Fruit fly (Drosophila melanogaster) whole organism, embryonic: Measurements from ENCODE around the gene COX5B.

Experiments
- Antp ChIP-seq: fragments of 200-800 bp; sonication (Bioruptor generic); optimal IDR thresholded peaks from 3 replicates; lab custom pipeline; 2016; ENCODE audit warnings: missing biosample characterization, missing genetic modification characterization
- CG10267 ChIP-seq: fragments of 200-800 bp; sonication (Bioruptor generic); optimal IDR thresholded peaks from 2 replicates; lab custom pipeline; 2018; ENCODE audit warnings: missing biosample characterization, mild to moderate bottlenecking, missing genetic modification characterization, moderate library complexity
- CG10543 ChIP-seq: fragments of 200-800 bp; sonication (Bioruptor generic); optimal IDR thresholded peaks from 3 replicates; lab custom pipeline; 2017; ENCODE audit warnings: missing biosample characterization, mild to moderate bottlenecking, missing genetic modification characterization, moderate library complexity
- CG11456 ChIP-seq: fragments of 200-800 bp; sonication (Bioruptor generic); IDR thresholded peaks from 3 replicates; pipeline ENCODE4 v1.3.6; 2022; ENCODE audit warnings: missing biosample characterization, missing genetic modification characterization
- CG11504 ChIP-seq: fragments of 200-800 bp; sonication (Bioruptor generic); optimal IDR thresholded peaks from 3 replicates; lab custom pipeline; 2019; ENCODE audit warnings: missing biosample characterization, mild to moderate bottlenecking, missing genetic modification characterization, moderate library complexity
- CG1233 ChIP-seq: fragments of 200-800 bp; sonication (Bioruptor generic); optimal IDR thresholded peaks from 4 replicates; lab custom pipeline; 2018; ENCODE audit warnings: missing biosample characterization, mild to moderate bottlenecking, missing genetic modification characterization
- CG16815 ChIP-seq: fragments of 200-800 bp; sonication (Bioruptor generic); optimal IDR thresholded peaks from 3 replicates; lab custom pipeline; 2017; ENCODE audit warnings: missing biosample characterization, mild to moderate bottlenecking, missing genetic modification characterization
- CG2712 ChIP-seq: fragments of 200-800 bp; optimal IDR thresholded peaks from 3 replicates; lab custom pipeline; 2019; ENCODE audit warnings: missing biosample characterization, mild to moderate bottlenecking, missing genetic modification characterization, moderate library complexity
- CG31441 ChIP-seq: fragments of 200-800 bp; sonication (Bioruptor generic); IDR thresholded peaks from 2 replicates; pipeline ENCODE4 v1.3.6; 2022; ENCODE audit warnings: missing biosample characterization, missing genetic modification characterization
- CG3163 ChIP-seq: fragments of 200-800 bp; sonication (Bioruptor generic); optimal IDR thresholded peaks from 3 replicates; lab custom pipeline; 2016; ENCODE audit warnings: missing biosample characterization, missing genetic modification characterization
- CG34224 ChIP-seq: fragments of 200-800 bp; sonication (Bioruptor generic); IDR thresholded peaks from 3 replicates; pipeline ENCODE4 v1.3.6; 2022; ENCODE audit warnings: missing biosample characterization, missing genetic modification characterization; ENCODE audit not compliant: partially characterized antibody
- CG3838 ChIP-seq: fragments of 200-800 bp; sonication (Bioruptor generic); optimal IDR thresholded peaks from 3 replicates; lab custom pipeline; 2016; ENCODE audit warnings: missing biosample characterization, missing genetic modification characterization
- CG6683 ChIP-seq: fragments of 200-800 bp; sonication (Bioruptor generic); optimal IDR thresholded peaks from 2 replicates; lab custom pipeline; 2017; ENCODE audit warnings: missing biosample characterization, mild to moderate bottlenecking, missing genetic modification characterization, missing genetic modification reagents
- CG8765 ChIP-seq: fragments of 200-800 bp; sonication (Bioruptor generic); IDR thresholded peaks from 2 replicates; pipeline ENCODE4 v1.3.6; 2022; ENCODE audit warnings: missing biosample characterization, missing genetic modification characterization
- D19A ChIP-seq: fragments of 200-800 bp; optimal IDR thresholded peaks from 3 replicates; lab custom pipeline; 2019; ENCODE audit warnings: missing biosample characterization, mild to moderate bottlenecking, missing genetic modification characterization, moderate library complexity
- Dek ChIP-seq: fragments of 200-800 bp; sonication (Bioruptor generic); optimal IDR thresholded peaks from 3 replicates; lab custom pipeline; 2019; ENCODE audit warnings: missing biosample characterization, mild to moderate bottlenecking, missing genetic modification characterization, moderate library complexity
- Dref ChIP-seq: fragments of 200-800 bp; sonication (Bioruptor generic); IDR thresholded peaks from 2 replicates; pipeline ENCODE4 v1.3.6; 2022; ENCODE audit warnings: missing biosample characterization, missing genetic modification characterization
- Drgx ChIP-seq: fragments of 200-800 bp; sonication (Bioruptor generic); IDR thresholded peaks from 2 replicates; pipeline ENCODE4 v1.3.6; 2022; ENCODE audit warnings: missing biosample characterization, missing genetic modification characterization
- E2f2 ChIP-seq: fragments of 200-800 bp; sonication (Bioruptor generic); IDR thresholded peaks from 2 replicates; pipeline ENCODE4 v1.3.6; 2022; ENCODE audit warnings: missing biosample characterization, missing genetic modification characterization
- ERR ChIP-seq: fragments of 200-800 bp; sonication (Bioruptor generic); optimal IDR thresholded peaks from 2 replicates; lab custom pipeline; 2016; ENCODE audit warnings: missing biosample characterization, missing genetic modification characterization
- Eip74EF ChIP-seq, 2 experiments: fragments of 200-800 bp in 1 of 2; fragments of >200 bp in 1 of 2; sonication (Bioruptor generic) in 1 of 2; optimal IDR thresholded peaks; 2 replicates each; lab custom pipeline; 2017 to 2019; ENCODE audit warnings: missing biosample characterization in 2 of 2, missing genetic modification characterization in 2 of 2, mild to moderate bottlenecking in 1 of 2, moderate library complexity in 1 of 2
- H15 ChIP-seq: fragments of 200-800 bp; sonication (Bioruptor generic); IDR thresholded peaks from 3 replicates; pipeline ENCODE4 v1.3.6; 2022; ENCODE audit warnings: missing biosample characterization, missing genetic modification characterization
- Hey ChIP-seq: fragments of 200-800 bp; sonication (Bioruptor generic); optimal IDR thresholded peaks from 3 replicates; lab custom pipeline; 2018; ENCODE audit warnings: missing biosample characterization, mild to moderate bottlenecking, missing genetic modification characterization
- Hmx ChIP-seq: fragments of 200-800 bp; sonication (Bioruptor generic); optimal IDR thresholded peaks from 2 replicates; lab custom pipeline; 2016; ENCODE audit warnings: missing biosample characterization, missing genetic modification characterization
- Hsf ChIP-seq: fragments of 200-800 bp; sonication (Bioruptor generic); optimal IDR thresholded peaks from 3 replicates; lab custom pipeline; 2016; ENCODE audit warnings: missing biosample characterization, missing genetic modification characterization
- Meics ChIP-seq: fragments of 200-800 bp; sonication (Bioruptor generic); optimal IDR thresholded peaks from 2 replicates; lab custom pipeline; 2017; ENCODE audit warnings: missing biosample characterization, mild to moderate bottlenecking, missing genetic modification characterization
- NfI ChIP-seq: fragments of 200-800 bp; sonication (Bioruptor generic); optimal IDR thresholded peaks from 3 replicates; lab custom pipeline; 2018; ENCODE audit warnings: missing biosample characterization, mild to moderate bottlenecking, missing genetic modification characterization, moderate library complexity
- Optix ChIP-seq: fragments of 200-800 bp; sonication (Bioruptor generic); IDR thresholded peaks from 3 replicates; pipeline ENCODE4 v1.3.6; 2022; ENCODE audit warnings: missing biosample characterization, missing genetic modification characterization
- Ravus ChIP-seq: fragments of 200-800 bp; sonication (Bioruptor generic); IDR thresholded peaks from 2 replicates; pipeline ENCODE4 v1.3.6; 2022; ENCODE audit warnings: missing biosample characterization, missing genetic modification characterization
- az2 ChIP-seq: fragments of 200-800 bp; sonication (Bioruptor generic); optimal IDR thresholded peaks from 3 replicates; lab custom pipeline; 2016; ENCODE audit warnings: missing biosample characterization, missing genetic modification characterization
- bsh ChIP-seq, 2 experiments: fragments of 200-800 bp; sonication (Bioruptor generic); optimal IDR thresholded peaks; 2 replicates each; lab custom pipeline; 2017 to 2018; ENCODE audit warnings: mild to moderate bottlenecking in 2 of 2, missing biosample characterization in 2 of 2, missing genetic modification characterization in 2 of 2, moderate library complexity in 1 of 2
- chif ChIP-seq, 2 experiments: fragments of 200-800 bp; sonication (Bioruptor generic); optimal IDR thresholded peaks; 3 replicates each; lab custom pipeline; 2016; ENCODE audit warnings: missing biosample characterization in 2 of 2, missing genetic modification characterization in 2 of 2
- fd96Cb ChIP-seq: fragments of 200-800 bp; sonication (Bioruptor generic); optimal IDR thresholded peaks from 2 replicates; lab custom pipeline; 2018; ENCODE audit warnings: missing biosample characterization, mild to moderate bottlenecking, missing genetic modification characterization, moderate library complexity
- gro ChIP-seq: fragments of 200-800 bp; sonication (Bioruptor generic); optimal IDR thresholded peaks from 2 replicates; lab custom pipeline; 2016; ENCODE audit warnings: missing biosample characterization, missing genetic modification characterization
- hbn ChIP-seq: fragments of 200-800 bp; sonication (Bioruptor generic); IDR thresholded peaks from 2 replicates; pipeline ENCODE4 v1.3.6; 2022; ENCODE audit warnings: missing biosample characterization, missing genetic modification characterization; ENCODE audit not compliant: partially characterized antibody
- jumu ChIP-seq: fragments of 200-800 bp; sonication (Bioruptor generic); optimal IDR thresholded peaks from 3 replicates; lab custom pipeline; 2016; ENCODE audit warnings: missing biosample characterization, missing genetic modification characterization
- kah ChIP-seq: fragments of 200-800 bp; sonication (Bioruptor generic); optimal IDR thresholded peaks from 2 replicates; lab custom pipeline; 2018; ENCODE audit warnings: missing biosample characterization, mild to moderate bottlenecking, missing genetic modification characterization
- kni ChIP-seq: fragments of 200-800 bp; sonication (Bioruptor generic); optimal IDR thresholded peaks from 3 replicates; lab custom pipeline; 2017; ENCODE audit warnings: mild to moderate bottlenecking, missing biosample characterization, missing genetic modification reagents, missing genetic modification characterization
- lab ChIP-seq: fragments of 200-800 bp; sonication (Bioruptor generic); optimal IDR thresholded peaks from 3 replicates; lab custom pipeline; 2017; ENCODE audit warnings: missing biosample characterization, missing genetic modification characterization, mild to moderate bottlenecking, moderate library complexity, missing genetic modification reagents
- phol ChIP-seq: fragments of 200-800 bp; sonication (Bioruptor generic); optimal IDR thresholded peaks from 3 replicates; lab custom pipeline; 2018; ENCODE audit warnings: missing biosample characterization, mild to moderate bottlenecking, missing genetic modification characterization, moderate library complexity
- prd ChIP-seq, 3 experiments: fragments of >200 bp in 2 of 3; fragments of 200-800 bp in 1 of 3; sonication (Bioruptor generic) in 1 of 3; optimal IDR thresholded peaks in 2 of 3; IDR thresholded peaks in 1 of 3; 2 replicates in 2 of 3; 3 replicates in 1 of 3; pipeline versions ENCODE4 v1.3.6 to Lab custom; 2017 to 2022; ENCODE audit warnings: missing biosample characterization in 1 of 3, missing genetic modification characterization in 1 of 3
- salm ChIP-seq: fragments of 200-800 bp; sonication (Bioruptor generic); optimal IDR thresholded peaks from 2 replicates; lab custom pipeline; 2018; ENCODE audit warnings: missing biosample characterization, mild to moderate bottlenecking, missing genetic modification characterization
- sc ChIP-seq, 3 experiments: fragments of >200 bp in 2 of 3; fragments of 200-800 bp in 1 of 3; sonication (Bioruptor generic) in 1 of 3; optimal IDR thresholded peaks; 2 replicates in 2 of 3; 3 replicates in 1 of 3; lab custom pipeline; 2017; ENCODE audit warnings: mild to moderate bottlenecking in 1 of 3, missing biosample characterization in 1 of 3, missing genetic modification characterization in 1 of 3, missing genetic modification reagents in 1 of 3
- sens-2 ChIP-seq: fragments of 200-800 bp; sonication (Bioruptor generic); IDR thresholded peaks from 2 replicates; pipeline ENCODE4 v1.3.6; 2022; ENCODE audit warnings: missing biosample characterization, missing genetic modification characterization
- tgo ChIP-seq: fragments of 200-800 bp; sonication (Bioruptor generic); IDR thresholded peaks from 3 replicates; pipeline ENCODE4 v1.3.6; 2022; ENCODE audit warnings: missing biosample characterization, missing genetic modification characterization
- vnd ChIP-seq: fragments of 200-800 bp; sonication (Bioruptor generic); IDR thresholded peaks from 3 replicates; pipeline ENCODE4 v1.3.6; 2022; ENCODE audit warnings: missing biosample characterization, missing genetic modification characterization; ENCODE audit not compliant: partially characterized antibody
- wek ChIP-seq: fragments of 200-800 bp; sonication (Bioruptor generic); optimal IDR thresholded peaks from 3 replicates; lab custom pipeline; 2018; ENCODE audit warnings: missing biosample characterization, mild to moderate bottlenecking, missing genetic modification characterization, moderate library complexity
- zen ChIP-seq: fragments of 200-800 bp; sonication (Bioruptor generic); optimal IDR thresholded peaks from 3 replicates; lab custom pipeline; 2018; ENCODE audit warnings: missing biosample characterization, mild to moderate bottlenecking, missing genetic modification characterization, moderate library complexity
- zen2 ChIP-seq: fragments of 200-800 bp; sonication (Bioruptor generic); IDR thresholded peaks from 3 replicates; pipeline ENCODE4 v1.3.6; 2022; ENCODE audit warnings: missing biosample characterization, missing genetic modification characterization; ENCODE audit not compliant: partially characterized antibody

The COX5B gene

dm6 chr2L:6508666-6509065 is 48.9 kb upstream of the COX5B start (continued):
- TF ChIP-seq hbn (GFP tag; lab: Robert Waterston, UW) (no peak), salm (tag; lab: Kevin White, UChicago) (no peak), zen2 (GFP tag; lab: Robert Waterston, UW) (no peak), CG6683 (GFP tag; lab: Kevin White, UChicago) (no peak), H15 (GFP tag; lab: Robert Waterston, UW) (no peak), Drgx (GFP tag; lab: Robert Waterston, UW) (peak; percentile 46; the same call in 1 of the 2 replicates), gro (GFP tag; lab: Kevin White, UChicago) (no peak), phol (tag; lab: Kevin White, UChicago) (peak; percentile 49), fd96Cb (peak; percentile 19), jumu (GFP tag; lab: Kevin White, UChicago) (no peak), chif (GFP tag; optimal IDR thresholded peaks at IDR 0.05; lab: Kevin White, UChicago) (no peak), NfI (GFP tag; lab: Kevin White, UChicago) (no peak), D19A (tag; lab: Kevin White, UChicago) (peak; percentile 32), Hmx (GFP tag; lab: Kevin White, UChicago) (no peak), E2f2 (GFP tag; lab: Robert Waterston, UW) (no peak), sens-2 (GFP tag; lab: Robert Waterston, UW) (no peak), lab (GFP tag; lab: Kevin White, UChicago) (peak; percentile 34), Optix (no peak), CG8765 (no peak), CG31441 (peak; percentile 30; the same call in 1 of the 2 replicates), prd (optimal IDR thresholded peaks at IDR 0.05; lab: Kevin White, UChicago) (no peak), prd (GFP tag; IDR thresholded peaks at IDR 0.05; lab: Robert Waterston, UW) (peak; percentile 69; the same call in 2 of the 3 replicates), sc (optimal IDR thresholded peaks at IDR 0.05; lab: Kevin White, UChicago) (no peak), sc (GFP tag; optimal IDR thresholded peaks at IDR 0.05; lab: Kevin White, UChicago) (no peak), kah (GFP tag; lab: Kevin White, UChicago) (no peak), CG11504 (tag; lab: Kevin White, UChicago) (peak; percentile 62), wek (GFP tag; lab: Kevin White, UChicago) (no peak), CG11456 (GFP tag; lab: Robert Waterston, UW) (no peak), CG3838 (no peak), Antp (GFP tag; lab: Kevin White, UChicago) (no peak), Hey (tag; lab: Kevin White, UChicago) (no peak), bsh (GFP tag; optimal IDR thresholded peaks at IDR 0.05; lab: Kevin White, UChicago) (peak in 1 of 2 experiments; percentile 44), ERR (GFP tag; lab: Kevin White, UChicago) (no peak), tgo (GFP tag; lab: Robert Waterston, UW) (no peak), CG2712 (tag; lab: Kevin White, UChicago) (peak; percentile 47), Meics (GFP tag; lab: Kevin White, UChicago) (no peak), CG10267 (tag; lab: Kevin White, UChicago) (peak; percentile 13), CG3163 (GFP tag; lab: Kevin White, UChicago) (no peak), Eip74EF (GFP tag; optimal IDR thresholded peaks at IDR 0.05; lab: Kevin White, UChicago) (peak in 1 of 2 experiments; percentile 22), Hsf (GFP tag; lab: Kevin White, UChicago) (no peak), CG10543 (GFP tag; lab: Kevin White, UChicago) (no peak), vnd (GFP tag; lab: Robert Waterston, UW) (no peak), CG16815 (GFP tag; lab: Kevin White, UChicago) (no peak), kni (no peak), CG34224 (GFP tag; lab: Robert Waterston, UW) (no peak), Dek (tag; lab: Kevin White, UChicago) (no peak), CG1233 (GFP tag; lab: Kevin White, UChicago) (no peak), Ravus (no peak), az2 (GFP tag; lab: Kevin White, UChicago) (peak; percentile 29), zen (tag; lab: Kevin White, UChicago) (peak; percentile 41), Dref (GFP tag; lab: Robert Waterston, UW) (no peak)
